Fruit fly (Drosophila melanogaster) whole organism, embryonic: ENCODE measurements around the gene Fam92.
A peak's percentile ranks its signal among the peaks of the same experiment; 100 is the strongest.

Experiments
- CG10321 ChIP-seq: fragments of 200-800 bp; sonication (Bioruptor generic); IDR thresholded peaks from 2 replicates; pipeline ENCODE4 v1.3.6; 2022; ENCODE audit warnings: missing biosample characterization, missing genetic modification characterization
- CG10979 ChIP-seq: fragments of 200-800 bp; sonication (Bioruptor generic); optimal IDR thresholded peaks from 2 replicates; lab custom pipeline; 2018; ENCODE audit warnings: missing biosample characterization, mild to moderate bottlenecking, missing genetic modification characterization, moderate library complexity
- CG11093 ChIP-seq: fragments of 200-800 bp; sonication (Bioruptor generic); IDR thresholded peaks from 3 replicates; pipeline ENCODE4 v1.3.6; 2022; ENCODE audit warnings: missing biosample characterization, missing genetic modification characterization
- CG11398 ChIP-seq: fragments of 200-800 bp; sonication (Bioruptor generic); optimal IDR thresholded peaks from 2 replicates; lab custom pipeline; 2016; ENCODE audit warnings: missing biosample characterization, missing genetic modification characterization
- CG12104 ChIP-seq: fragments of 200-800 bp; sonication (Bioruptor generic); optimal IDR thresholded peaks from 3 replicates; lab custom pipeline; 2016; ENCODE audit warnings: missing biosample characterization, missing genetic modification characterization
- CG12744 ChIP-seq: fragments of 200-800 bp; sonication (Bioruptor generic); optimal IDR thresholded peaks from 2 replicates; lab custom pipeline; 2016; ENCODE audit warnings: missing biosample characterization, missing genetic modification characterization
- CG12769 ChIP-seq: fragments of 200-800 bp; sonication (Bioruptor generic); optimal IDR thresholded peaks from 2 replicates; lab custom pipeline; 2019; ENCODE audit warnings: missing biosample characterization, mild to moderate bottlenecking, missing genetic modification characterization, moderate library complexity
- CG15011 ChIP-seq: fragments of 200-800 bp; sonication (Bioruptor generic); optimal IDR thresholded peaks from 3 replicates; lab custom pipeline; 2018; ENCODE audit warnings: missing biosample characterization, mild to moderate bottlenecking, missing genetic modification characterization
- CG15601 ChIP-seq: fragments of 200-800 bp; sonication (Bioruptor generic); optimal IDR thresholded peaks from 3 replicates; lab custom pipeline; 2019; ENCODE audit warnings: missing biosample characterization, mild to moderate bottlenecking, missing genetic modification characterization, moderate library complexity
- CG16779 ChIP-seq: fragments of 200-800 bp; sonication (Bioruptor generic); IDR thresholded peaks from 2 replicates; pipeline ENCODE4 v1.3.6; 2022; ENCODE audit warnings: missing biosample characterization, missing genetic modification characterization
- CG18764 ChIP-seq: fragments of 200-800 bp; sonication (Bioruptor generic); optimal IDR thresholded peaks from 3 replicates; lab custom pipeline; 2016; ENCODE audit warnings: missing biosample characterization, missing genetic modification characterization
- CG30020 ChIP-seq: fragments of 200-800 bp; optimal IDR thresholded peaks from 2 replicates; lab custom pipeline; 2019; ENCODE audit warnings: missing biosample characterization, mild to moderate bottlenecking, missing genetic modification characterization, moderate library complexity
- CG3065 ChIP-seq: fragments of 200-800 bp; sonication (Bioruptor generic); optimal IDR thresholded peaks from 2 replicates; lab custom pipeline; 2016; ENCODE audit warnings: missing biosample characterization, missing genetic modification characterization
- CG4328 ChIP-seq: fragments of 200-800 bp; sonication (Bioruptor generic); optimal IDR thresholded peaks from 3 replicates; lab custom pipeline; 2017; ENCODE audit warnings: missing biosample characterization, missing genetic modification reagents, missing genetic modification characterization
- CG5953 ChIP-seq: fragments of 200-800 bp; sonication (Bioruptor generic); IDR thresholded peaks from 2 replicates; pipeline ENCODE4 v1.3.6; 2022; ENCODE audit warnings: missing biosample characterization, missing genetic modification characterization
- CG6854 ChIP-seq: fragments of 200-800 bp; sonication (Bioruptor generic); optimal IDR thresholded peaks from 3 replicates; lab custom pipeline; 2017; ENCODE audit warnings: missing biosample characterization, mild to moderate bottlenecking, missing genetic modification characterization
- CG8089 ChIP-seq: fragments of 200-800 bp; sonication (Bioruptor generic); optimal IDR thresholded peaks from 3 replicates; lab custom pipeline; 2016; ENCODE audit warnings: missing biosample characterization, missing genetic modification characterization
- CG9797 ChIP-seq: fragments of 200-800 bp; sonication (Bioruptor generic); optimal IDR thresholded peaks from 3 replicates; lab custom pipeline; 2018; ENCODE audit warnings: missing biosample characterization, mild to moderate bottlenecking, missing genetic modification characterization
- D ChIP-seq, 2 experiments: fragments of 200-800 bp in 1 of 2; fragments of >200 bp in 1 of 2; sonication (Bioruptor generic) in 1 of 2; optimal IDR thresholded peaks; 2 replicates in 1 of 2; 3 replicates in 1 of 2; lab custom pipeline; 2017; ENCODE audit warnings: mild to moderate bottlenecking in 1 of 2, missing biosample characterization in 1 of 2, missing genetic modification characterization in 1 of 2, missing genetic modification reagents in 1 of 2
- Dll ChIP-seq: fragments of 200-800 bp; sonication (Bioruptor generic); IDR thresholded peaks from 4 replicates; pipeline ENCODE4 v1.3.6; 2022; ENCODE audit warnings: missing biosample characterization, missing genetic modification characterization; ENCODE audit not compliant: partially characterized antibody
- E2f1 ChIP-seq: fragments of 200-800 bp; sonication (Bioruptor generic); IDR thresholded peaks from 2 replicates; pipeline ENCODE4 v1.3.6; 2022; ENCODE audit warnings: missing biosample characterization, missing genetic modification characterization
- Elba2 ChIP-seq: fragments of 200-800 bp; sonication (Bioruptor generic); optimal IDR thresholded peaks from 3 replicates; lab custom pipeline; 2016; ENCODE audit warnings: missing biosample characterization, missing genetic modification characterization
- Ets65A ChIP-seq: fragments of 200-800 bp; sonication (Bioruptor generic); peaks from one replicate; lab custom pipeline; 2016; ENCODE audit warnings: missing biosample characterization, missing genetic modification characterization
- Gsc ChIP-seq: fragments of 200-800 bp; sonication (Bioruptor generic); IDR thresholded peaks from 2 replicates; pipeline ENCODE4 v1.3.6; 2022; ENCODE audit warnings: missing biosample characterization, missing genetic modification characterization
- HHEX ChIP-seq: fragments of 200-800 bp; sonication (Bioruptor generic); optimal IDR thresholded peaks from 3 replicates; lab custom pipeline; 2017; ENCODE audit warnings: missing biosample characterization, mild to moderate bottlenecking, missing genetic modification characterization, missing genetic modification reagents
- HmgZ ChIP-seq: fragments of 200-800 bp; sonication (Bioruptor generic); optimal IDR thresholded peaks from 2 replicates; lab custom pipeline; 2018; ENCODE audit warnings: missing biosample characterization, mild to moderate bottlenecking, missing genetic modification characterization
- MESR4 ChIP-seq: fragments of 200-800 bp; sonication (Bioruptor generic); optimal IDR thresholded peaks from 2 replicates; lab custom pipeline; 2018; ENCODE audit warnings: missing biosample characterization, mild to moderate bottlenecking, missing genetic modification characterization, moderate library complexity
- NC2β ChIP-seq: fragments of 200-800 bp; sonication (Bioruptor generic); optimal IDR thresholded peaks from 2 replicates; lab custom pipeline; 2016; ENCODE audit warnings: missing biosample characterization, missing genetic modification characterization
- NfI ChIP-seq: fragments of 200-800 bp; sonication (Bioruptor generic); optimal IDR thresholded peaks from 3 replicates; lab custom pipeline; 2018; ENCODE audit warnings: missing biosample characterization, mild to moderate bottlenecking, missing genetic modification characterization, moderate library complexity
- Rfx ChIP-seq: fragments of 200-800 bp; sonication (Bioruptor generic); IDR thresholded peaks from 2 replicates; pipeline ENCODE4 v1.3.6; 2022; ENCODE audit warnings: missing biosample characterization, missing genetic modification characterization
- Sry-δ ChIP-seq: fragments of 200-800 bp; sonication (Bioruptor generic); optimal IDR thresholded peaks from 2 replicates; lab custom pipeline; 2016; ENCODE audit warnings: missing biosample characterization, missing genetic modification characterization
- Taf1 ChIP-seq: fragments of 200-800 bp; sonication (Bioruptor generic); IDR thresholded peaks from 2 replicates; pipeline ENCODE4 v1.3.6; 2022; ENCODE audit warnings: missing biosample characterization, missing genetic modification characterization
- Xrp1 ChIP-seq: fragments of 200-800 bp; sonication (Bioruptor generic); IDR thresholded peaks from 2 replicates; pipeline ENCODE4 v1.3.6; 2022; ENCODE audit warnings: missing biosample characterization, missing genetic modification characterization
- al ChIP-seq: fragments of 200-800 bp; sonication (Bioruptor generic); IDR thresholded peaks from 2 replicates; pipeline ENCODE4 v1.3.6; 2022; ENCODE audit warnings: missing biosample characterization, missing genetic modification characterization
- az2 ChIP-seq: fragments of 200-800 bp; sonication (Bioruptor generic); optimal IDR thresholded peaks from 3 replicates; lab custom pipeline; 2016; ENCODE audit warnings: missing biosample characterization, missing genetic modification characterization
- bbx ChIP-seq: fragments of 200-800 bp; sonication (Bioruptor generic); IDR thresholded peaks from 2 replicates; pipeline ENCODE4 v1.3.6; 2022; ENCODE audit warnings: missing biosample characterization, missing genetic modification characterization; ENCODE audit not compliant: partially characterized antibody
- crc ChIP-seq: fragments of 200-800 bp; sonication (Bioruptor generic); optimal IDR thresholded peaks from 2 replicates; lab custom pipeline; 2016; ENCODE audit warnings: missing biosample characterization, missing genetic modification characterization
- dmrt99B ChIP-seq: fragments of 200-800 bp; sonication (Bioruptor generic); optimal IDR thresholded peaks from 2 replicates; lab custom pipeline; 2018; ENCODE audit warnings: missing biosample characterization, mild to moderate bottlenecking, missing genetic modification characterization, moderate library complexity
- gce ChIP-seq: fragments of 200-800 bp; sonication (Bioruptor generic); IDR thresholded peaks from 3 replicates; pipeline ENCODE4 v1.3.6; 2022; ENCODE audit warnings: missing biosample characterization, missing genetic modification characterization
- grn ChIP-seq: fragments of 200-800 bp; sonication (Bioruptor generic); optimal IDR thresholded peaks from 3 replicates; lab custom pipeline; 2017; ENCODE audit warnings: missing biosample characterization, missing genetic modification characterization
- nom ChIP-seq: fragments of 200-800 bp; sonication (Bioruptor generic); optimal IDR thresholded peaks from 2 replicates; lab custom pipeline; 2017; ENCODE audit warnings: missing biosample characterization, missing genetic modification characterization, mild to moderate bottlenecking, moderate library complexity, missing genetic modification reagents
- pzg ChIP-seq: fragments of 200-800 bp; sonication (Bioruptor generic); optimal IDR thresholded peaks from 3 replicates; lab custom pipeline; 2018; ENCODE audit warnings: missing biosample characterization, mild to moderate bottlenecking, missing genetic modification characterization, moderate library complexity
- ranshi ChIP-seq: fragments of 200-800 bp; sonication (Bioruptor generic); IDR thresholded peaks from 2 replicates; pipeline ENCODE4 v1.3.6; 2022; ENCODE audit warnings: missing biosample characterization, missing genetic modification characterization
- shn ChIP-seq: fragments of 200-800 bp; sonication (Bioruptor generic); optimal IDR thresholded peaks from 3 replicates; lab custom pipeline; 2016; ENCODE audit warnings: missing biosample characterization, missing genetic modification characterization
- sisA ChIP-seq: fragments of 200-800 bp; sonication (Bioruptor generic); IDR thresholded peaks from 2 replicates; pipeline ENCODE4 v1.3.6; 2022; ENCODE audit warnings: missing biosample characterization, missing genetic modification characterization
- slbo ChIP-seq: fragments of 200-800 bp; sonication (Bioruptor generic); IDR thresholded peaks from 2 replicates; pipeline ENCODE4 v1.3.6; 2022; ENCODE audit warnings: missing biosample characterization, missing genetic modification characterization
- tx ChIP-seq: fragments of 200-800 bp; sonication (Bioruptor generic); optimal IDR thresholded peaks from 2 replicates; lab custom pipeline; 2016; ENCODE audit warnings: missing biosample characterization, missing genetic modification characterization
- z ChIP-seq: fragments of 200-800 bp; sonication (Bioruptor generic); IDR thresholded peaks from 3 replicates; pipeline ENCODE4 v1.3.6; 2022; ENCODE audit warnings: missing biosample characterization, missing genetic modification characterization

Fam92 gene

DNA sequence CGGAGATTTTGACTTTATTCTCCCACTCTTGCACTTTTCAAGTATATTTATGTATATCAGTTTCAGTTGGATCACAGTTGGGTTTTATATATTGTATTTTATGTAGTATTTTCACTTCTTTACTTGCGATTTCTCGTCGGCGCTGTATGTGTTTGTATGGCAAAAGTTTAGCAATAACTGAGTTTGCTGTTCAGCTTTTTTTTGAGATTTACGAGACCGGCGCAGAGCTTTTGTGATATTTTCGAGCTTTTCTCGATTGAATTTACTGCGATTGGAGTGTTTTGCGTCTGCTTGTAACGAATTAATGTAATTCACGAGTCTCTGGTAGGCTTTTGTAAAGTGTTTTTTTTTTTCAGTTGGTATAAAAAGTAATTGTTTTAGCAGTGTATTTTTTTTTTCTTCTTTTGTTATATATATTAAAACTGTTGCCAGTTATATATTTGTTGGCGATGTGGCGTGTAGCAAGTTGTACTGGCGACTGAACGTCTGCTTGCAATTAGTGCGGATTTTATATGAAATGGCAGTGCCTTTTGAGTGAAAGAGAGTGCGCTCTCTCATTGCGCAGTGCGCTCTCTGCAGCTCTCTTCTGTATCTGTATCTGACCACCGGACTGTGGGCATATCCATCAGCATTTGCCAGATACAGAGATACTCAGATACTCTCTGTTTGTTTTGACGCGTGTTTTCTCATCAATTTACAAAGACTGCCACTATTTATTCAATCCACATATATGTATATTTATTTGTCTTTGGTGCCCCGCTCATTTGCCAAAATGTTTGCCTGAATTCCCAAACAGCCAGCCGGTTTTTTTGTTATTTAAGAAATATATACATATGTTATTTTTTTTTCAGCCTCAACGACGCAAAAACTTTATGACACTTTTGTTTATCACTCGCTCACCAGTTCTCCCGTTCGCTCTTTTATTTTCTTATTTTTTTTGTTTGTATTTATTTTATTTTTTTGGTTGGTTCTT lies 36.3 kb downstream of the Fam92 start (continued):
- TF ChIP-seq Elba2 (GFP tag; lab: Kevin White, UChicago) (no peak), z (peak; percentile 96), CG12104 (GFP tag; lab: Kevin White, UChicago) (peak; percentile 28), CG4328 (GFP tag; lab: Kevin White, UChicago) (peak; percentile 83), CG8089 (no peak), CG15011 (GFP tag; lab: Kevin White, UChicago) (peak; percentile 77), tx (no peak), dmrt99B (tag; lab: Kevin White, UChicago) (peak; percentile 40), Ets65A (GFP tag; lab: Kevin White, UChicago) (no peak), NC2β (GFP tag; lab: Kevin White, UChicago) (peak; percentile 59), CG18764 (GFP tag; lab: Kevin White, UChicago) (peak; percentile 14), HmgZ (tag; lab: Kevin White, UChicago) (peak; percentile 78), CG3065 (GFP tag; lab: Kevin White, UChicago) (peak; percentile 12), az2 (no peak), slbo (0 out of 2 replicates have a peak, but pooled peaks have one; percentile 13), Xrp1 (peak; percentile 63), ranshi (GFP tag; lab: Robert Waterston, UW) (peak; percentile 46; the same call in 1 of the 2 replicates), CG10321 (GFP tag; lab: Robert Waterston, UW) (no peak), CG10979 (tag; lab: Kevin White, UChicago) (no peak), HHEX (GFP tag; lab: Kevin White, UChicago) (peak; percentile 75), shn (GFP tag; lab: Kevin White, UChicago) (peak; percentile 34), gce (GFP tag; lab: Robert Waterston, UW) (0 out of 3 replicates have a peak, but pooled peaks have one; percentile 37), D (optimal IDR thresholded peaks at IDR 0.05; lab: Kevin White, UChicago) (no peak), D (GFP tag; optimal IDR thresholded peaks at IDR 0.05; lab: Kevin White, UChicago) (peak; percentile 38), Rfx (peak; percentile 62; the same call in 1 of the 2 replicates), CG15601 (peak; percentile 20), MESR4 (GFP tag; lab: Kevin White, UChicago) (no peak), Dll (GFP tag; lab: Robert Waterston, UW) (0 out of 4 replicates have a peak, but pooled peaks have one; percentile 43), Sry-δ (GFP tag; lab: Kevin White, UChicago) (no peak), CG12744 (GFP tag; lab: Kevin White, UChicago) (peak; percentile 52), CG11093 (no peak), grn (GFP tag; lab: Kevin White, UChicago) (peak; percentile 35), CG30020 (tag; lab: Kevin White, UChicago) (peak; percentile 13), sisA (GFP tag; lab: Robert Waterston, UW) (no peak), pzg (GFP tag; lab: Kevin White, UChicago) (peak; percentile 3), E2f1 (GFP tag; lab: Robert Waterston, UW) (no peak), CG16779 (GFP tag; lab: Robert Waterston, UW) (no peak), CG11398 (no peak), al (GFP tag; lab: Robert Waterston, UW) (no peak), CG9797 (GFP tag; lab: Kevin White, UChicago) (no peak), CG12769 (peak; percentile 56), bbx (peak; percentile 57; the same call in 1 of the 2 replicates), CG6854 (GFP tag; lab: Kevin White, UChicago) (peak; percentile 83), crc (no peak), CG5953 (peak; percentile 74), nom (GFP tag; lab: Kevin White, UChicago) (peak; percentile 85), Gsc (GFP tag; lab: Robert Waterston, UW) (no peak), Taf1 (no peak), NfI (GFP tag; lab: Kevin White, UChicago) (peak; percentile 47)
